Worm (Caenorhabditis elegans): Measurements from ENCODE around the gene sup-9.
"Not testable (repeated sequence)": the region's sequence is repeated elsewhere in the genome, so short reads cannot be mapped to it uniquely, and the experiment has no call there.

sup-9 gene

ce11 chrII:2673534-2673933 lies 13.3 kb downstream of the sup-9 start, which contains the start of the genes F22E5.20 and F22E5.1:
Gene F22E5.20 (minus strand): TSS chrII:2673634.
Gene F22E5.1 (plus strand): TSS chrII:2673775.
- TF ChIP-seq T26A8.4 (GFP tag; IDR thresholded peaks at IDR 0.05); hmg-1.1 (GFP tag; IDR thresholded peaks at IDR 0.05); zfp-2 (tag; optimal IDR thresholded peaks at IDR 0.05): not testable (repeated sequence)

ce11 chrII:2672320-2672719 lies 14.5 kb downstream of the sup-9 start, which contains the start of gene sri-57:
Gene sri-57 (minus strand): TSS chrII:2672420.
- not testable (repeated sequence) for TF ChIP-seq ceh-20 (GFP tag; IDR thresholded peaks at IDR 0.05); ceh-32 (tag; optimal IDR thresholded peaks at IDR 0.05; ENCODE audit: poor library complexity); F49E8.2 (tag; optimal IDR thresholded peaks at IDR 0.05; ENCODE audit: borderline replicate concordance)

- TF ChIP-seq spr-3 (GFP tag; optimal IDR thresholded peaks at IDR 0.05) (no peak), zag-1 (tag; optimal IDR thresholded peaks at IDR 0.05) (no peak), ceh-20 (GFP tag; IDR thresholded peaks at IDR 0.05) (no peak)
Observed at ce11 chrII:2665606-2666005, 21.2 kb downstream of the sup-9 start, which contains the start of gene F22E5.22. Gene F22E5.22 (plus strand): TSS chrII:2665906.

ce11 chrII:2665081-2665480 lies 21.7 kb downstream of the sup-9 start, which contains the start of gene F22E5.2:
Gene F22E5.2 (plus strand): TSS chrII:2665381.
- TF ChIP-seq aha-1 (tag) = peak; percentile 26

ce11 chrII:2659364-2659763 lies 27.5 kb downstream of the sup-9 start, which contains the start of gene gcy-21:
Gene gcy-21 (plus strand): TSS chrII:2659664.
- TF ChIP-seq dve-1 (tag; optimal IDR thresholded peaks at IDR 0.05; ENCODE audit: insufficient read depth) = no peak
- TF ChIP-seq lir-3 (tag; optimal IDR thresholded peaks at IDR 0.05) = no peak
- no peak for TF ChIP-seq dmd-6 (GFP tag; IDR thresholded peaks at IDR 0.05)
- TF ChIP-seq Y48G9A.11 (GFP tag; IDR thresholded peaks at IDR 0.05) = no peak
- no peak for TF ChIP-seq mdt-29 (GFP tag; IDR thresholded peaks at IDR 0.05)
- TF ChIP-seq F10B5.3 (tag; optimal IDR thresholded peaks at IDR 0.05) = no peak
- TF ChIP-seq ZK337.2 (GFP tag; IDR thresholded peaks at IDR 0.05) = no peak
- TF ChIP-seq nhr-76 (tag; optimal IDR thresholded peaks at IDR 0.05) = no peak
- TF ChIP-seq mes-2 (tag; optimal IDR thresholded peaks at IDR 0.05; ENCODE audit: poor library complexity, severe bottlenecking) = no peak
- no peak for TF ChIP-seq skn-1 (tag; optimal IDR thresholded peaks at IDR 0.05)
- TF ChIP-seq T26A8.4 (GFP tag; IDR thresholded peaks at IDR 0.05) = no peak
- no peak for TF ChIP-seq zfp-3 (GFP tag; conservative IDR thresholded peaks at IDR 0.05)
- no peak for TF ChIP-seq mxl-3 (GFP tag; optimal IDR thresholded peaks at IDR 0.05)
- TF ChIP-seq pqm-1 (tag; optimal IDR thresholded peaks at IDR 0.05) = no peak

ce11 chrII:2656606-2657005 lies 30.2 kb downstream of the sup-9 start, which contains the start of gene sri-47:
Gene sri-47 (plus strand): TSS chrII:2656906.
- TF ChIP-seq ceh-32 (tag; optimal IDR thresholded peaks at IDR 0.05; ENCODE audit: poor library complexity) = no peak
- TF ChIP-seq lin-29 (GFP tag; IDR thresholded peaks at IDR 0.05) = no peak
- no peak for TF ChIP-seq mdt-29 (GFP tag; IDR thresholded peaks at IDR 0.05)
- TF ChIP-seq tag-97 (GFP tag; IDR thresholded peaks at IDR 0.05) = no peak
- no peak for TF ChIP-seq F44E2.7 (GFP tag; IDR thresholded peaks at IDR 0.05)
- TF ChIP-seq F26F4.8 (GFP tag; conservative IDR thresholded peaks at IDR 0.05) = no peak
- TF ChIP-seq ztf-11 (tag; optimal IDR thresholded peaks at IDR 0.05) = no peak
- no peak for TF ChIP-seq attf-4 (tag; optimal IDR thresholded peaks at IDR 0.05)
- no peak for TF ChIP-seq ceh-82 (tag; optimal IDR thresholded peaks at IDR 0.05)
- TF ChIP-seq nhr-11 (tag; optimal IDR thresholded peaks at IDR 0.05) = no peak
- TF ChIP-seq zfp-2 (tag; optimal IDR thresholded peaks at IDR 0.05) = no peak
- no peak for TF ChIP-seq dpl-1 (GFP tag; optimal IDR thresholded peaks at IDR 0.05)
- 0 out of 2 replicates have a peak, but pooled peaks have one; percentile 23 for TF ChIP-seq set-16 (GFP tag; IDR thresholded peaks at IDR 0.05)
- no peak for TF ChIP-seq saeg-2 (GFP tag; IDR thresholded peaks at IDR 0.05)
- no peak for TF ChIP-seq nhr-42 (GFP tag; IDR thresholded peaks at IDR 0.05)
- TF ChIP-seq daf-12 (tag; optimal IDR thresholded peaks at IDR 0.05) = no peak
- TF ChIP-seq unc-62 (GFP tag; optimal IDR thresholded peaks at IDR 0.05 in 1 of 2) = peak in 1 of 2 experiments; percentile 85
- TF ChIP-seq unc-62 (tag; optimal IDR thresholded peaks at IDR 0.05) = no peak
- no peak for TF ChIP-seq hmg-1.1 (GFP tag; IDR thresholded peaks at IDR 0.05)
- TF ChIP-seq hif-1 (tag; optimal IDR thresholded peaks at IDR 0.05) = no peak
- TF ChIP-seq D1046.2 (GFP tag; IDR thresholded peaks at IDR 0.05) = 0 out of 2 replicates have a peak, but pooled peaks have one; percentile 39
- no peak for TF ChIP-seq rbr-2 (tag; optimal IDR thresholded peaks at IDR 0.05)
- TF ChIP-seq lin-15B (tag; optimal IDR thresholded peaks at IDR 0.05) = no peak
- TF ChIP-seq nhr-6 (tag; optimal IDR thresholded peaks at IDR 0.05) = no peak

Data from whole organism, L4 larva.